Worm (Caenorhabditis elegans) whole organism, L4 larva: ENCODE data around the gene T26H10.2.

Experiments
- F26F4.8 ChIP-seq: fragments of 200-800 bp; sonication (Bioruptor generic); conservative IDR thresholded peaks from 2 replicates; pipeline ENCODE4 v1.3.6; 2022; ENCODE audit warnings: missing genetic modification characterization, missing compliant biosample characterization
- F44E2.7 ChIP-seq: fragments of 200-800 bp; sonication (Bioruptor generic); IDR thresholded peaks from 2 replicates; pipeline ENCODE4 v2.1.2; 2022; ENCODE audit warnings: missing genetic modification characterization, missing compliant biosample characterization
- Y105C5A.15 ChIP-seq: fragments of 200-800 bp; sonication (Bioruptor generic); IDR thresholded peaks from 2 replicates; pipeline ENCODE4 v1.3.6; 2022; ENCODE audit warnings: missing genetic modification characterization, missing compliant biosample characterization
- Y48G9A.11 ChIP-seq: fragments of 200-800 bp; sonication (Bioruptor generic); IDR thresholded peaks from 2 replicates; pipeline ENCODE4 v1.3.6; 2022; ENCODE audit warnings: missing genetic modification reagents, missing genetic modification characterization, missing compliant biosample characterization
- ZK337.2 ChIP-seq: fragments of 200-800 bp; sonication (Bioruptor generic); IDR thresholded peaks from 2 replicates; pipeline ENCODE4 v1.3.6; 2022; ENCODE audit warnings: missing genetic modification reagents, missing genetic modification characterization, missing compliant biosample characterization
- aha-1 ChIP-seq: fragments of 150-350 bp; peaks from one replicate; lab custom pipeline; 2014; ENCODE audit warnings: missing biosample characterization, missing genetic modification characterization
- ceh-62 ChIP-seq: sonication (generic microtip); optimal IDR thresholded peaks from 2 replicates; lab custom pipeline; 2017; ENCODE audit warnings: missing biosample characterization, missing genetic modification characterization
- ceh-82 ChIP-seq: sonication (generic microtip); optimal IDR thresholded peaks from 2 replicates; lab custom pipeline; 2017; ENCODE audit warnings: missing biosample characterization, missing genetic modification characterization
- ctbp-1 ChIP-seq: fragments of 200-800 bp; sonication (Bioruptor generic); IDR thresholded peaks from 2 replicates; pipeline ENCODE4 v1.3.6; 2022; ENCODE audit warnings: missing genetic modification reagents, missing genetic modification characterization, missing compliant biosample characterization
- daf-12 ChIP-seq: fragments of 150-350 bp; optimal IDR thresholded peaks from 2 replicates; lab custom pipeline; 2014; ENCODE audit warnings: missing biosample characterization, missing genetic modification reagents, missing genetic modification characterization
- daf-16 ChIP-seq, 3 experiments: sonication (generic microtip); optimal IDR thresholded peaks; 2 replicates each; lab custom pipeline; 2016 to 2017; ENCODE audit warnings: missing genetic modification characterization in 3 of 3, missing genetic modification reagents in 3 of 3, mild to moderate bottlenecking in 2 of 3, missing compliant biosample characterization in 2 of 3, missing biosample characterization in 1 of 3, moderate library complexity in 1 of 3
- dpl-1 ChIP-seq: fragments of 150-350 bp; optimal IDR thresholded peaks from 2 replicates; lab custom pipeline; 2014; ENCODE audit warnings: missing biosample characterization, missing genetic modification reagents, missing genetic modification characterization
- duxl-1 ChIP-seq: sonication (generic microtip); optimal IDR thresholded peaks from 2 replicates; lab custom pipeline; 2016; ENCODE audit warnings: mild to moderate bottlenecking, missing genetic modification characterization, moderate library complexity, missing compliant biosample characterization; ENCODE audit not compliant: poor library complexity
- dve-1 ChIP-seq: sonication (generic microtip); optimal IDR thresholded peaks from 2 replicates; lab custom pipeline; 2017; ENCODE audit warnings: antibody characterized with exemption, mild to moderate bottlenecking, missing genetic modification characterization, missing compliant biosample characterization; ENCODE audit not compliant: insufficient read depth
- fkh-10 ChIP-seq: fragments of 150-350 bp; optimal IDR thresholded peaks from 2 replicates; lab custom pipeline; 2014; ENCODE audit warnings: missing biosample characterization, missing genetic modification reagents, missing genetic modification characterization
- hlh-11 ChIP-seq: fragments of 200-800 bp; sonication (Bioruptor generic); optimal IDR thresholded peaks from 2 replicates; lab custom pipeline; 2018; ENCODE audit warnings: mild to moderate bottlenecking, missing genetic modification characterization, missing compliant biosample characterization
- jun-1 ChIP-seq: fragments of 150-350 bp; optimal IDR thresholded peaks from 2 replicates; lab custom pipeline; 2014; ENCODE audit warnings: missing biosample characterization, missing genetic modification reagents, missing genetic modification characterization
- lin-13 ChIP-seq: fragments of 150-350 bp; optimal IDR thresholded peaks from 2 replicates; lab custom pipeline; 2014; ENCODE audit warnings: missing biosample characterization, missing genetic modification reagents, missing genetic modification characterization
- lin-39 ChIP-seq: fragments of 150-350 bp; optimal IDR thresholded peaks from 2 replicates; lab custom pipeline; 2014; ENCODE audit warnings: missing biosample characterization, missing genetic modification reagents, missing genetic modification characterization
- lsy-2 ChIP-seq, 2 experiments: fragments of 150-350 bp in 1 of 2; sonication (generic microtip) in 1 of 2; optimal IDR thresholded peaks; 2 replicates each; lab custom pipeline; 2014 to 2017; ENCODE audit warnings: missing biosample characterization in 2 of 2, missing genetic modification characterization in 2 of 2
- madf-9 ChIP-seq: fragments of 200-800 bp; sonication (Bioruptor generic); conservative IDR thresholded peaks from 2 replicates; pipeline ENCODE4 v1.3.6; 2022; ENCODE audit warnings: missing genetic modification reagents, missing genetic modification characterization, missing compliant biosample characterization
- mes-2 ChIP-seq: sonication (generic microtip); optimal IDR thresholded peaks from 2 replicates; lab custom pipeline; 2016; ENCODE audit warnings: missing genotype, mild to moderate bottlenecking, missing genetic modification characterization, missing compliant biosample characterization; ENCODE audit not compliant: poor library complexity, severe bottlenecking
- mxl-3 ChIP-seq: fragments of 200-800 bp; sonication (Bioruptor generic); optimal IDR thresholded peaks from 2 replicates; lab custom pipeline; 2018; ENCODE audit warnings: mild to moderate bottlenecking, missing genetic modification characterization, missing compliant biosample characterization
- nhr-28 ChIP-seq: fragments of 150-350 bp; optimal IDR thresholded peaks from 2 replicates; lab custom pipeline; 2014; ENCODE audit warnings: missing biosample characterization, missing genetic modification characterization
- nhr-41 ChIP-seq: fragments of 200-800 bp; sonication (Bioruptor generic); IDR thresholded peaks from 2 replicates; pipeline ENCODE4 v1.3.6; 2022; ENCODE audit warnings: missing genetic modification reagents, missing genetic modification characterization, missing compliant biosample characterization
- nhr-42 ChIP-seq: fragments of 200-800 bp; sonication (Bioruptor generic); IDR thresholded peaks from 2 replicates; pipeline ENCODE4 v1.3.6; 2022; ENCODE audit warnings: missing genetic modification characterization, missing compliant biosample characterization
- nhr-48 ChIP-seq: sonication (generic microtip); optimal IDR thresholded peaks from 2 replicates; lab custom pipeline; 2016; ENCODE audit warnings: mild to moderate bottlenecking, missing genetic modification characterization, missing compliant biosample characterization
- php-3 ChIP-seq: fragments of 200-800 bp; sonication (Bioruptor generic); IDR thresholded peaks from 2 replicates; pipeline ENCODE4 v1.3.6; 2022; ENCODE audit warnings: missing genetic modification reagents, missing genetic modification characterization, missing compliant biosample characterization
- pqm-1 ChIP-seq: sonication (generic microtip); optimal IDR thresholded peaks from 2 replicates; lab custom pipeline; 2017; ENCODE audit warnings: missing biosample characterization, missing genetic modification characterization
- rbr-2 ChIP-seq: sonication (generic microtip); optimal IDR thresholded peaks from 2 replicates; lab custom pipeline; 2016; ENCODE audit warnings: missing genotype, missing genetic modification characterization, missing compliant biosample characterization
- snpc-1.2 ChIP-seq: fragments of 200-800 bp; sonication (Bioruptor generic); IDR thresholded peaks from 2 replicates; pipeline ENCODE4 v1.3.6; 2022; ENCODE audit warnings: missing genetic modification reagents, missing genetic modification characterization, missing compliant biosample characterization
- unc-62 ChIP-seq, 3 experiments: fragments of 150-350 bp in 1 of 3; sonication (generic microtip); optimal IDR thresholded peaks in 2 of 3; peaks in 1 of 3; 1 replicate in 1 of 3; 2 replicates in 2 of 3; lab custom pipeline; 2014 to 2017; ENCODE audit warnings: missing biosample characterization in 3 of 3, missing genetic modification characterization in 3 of 3, missing genetic modification reagents in 3 of 3, missing genotype in 1 of 3
- zag-1 ChIP-seq: fragments of 150-350 bp; optimal IDR thresholded peaks from 2 replicates; lab custom pipeline; 2014; ENCODE audit warnings: missing biosample characterization, missing genetic modification characterization
- zfp-3 ChIP-seq: fragments of 200-800 bp; sonication (Bioruptor generic); conservative IDR thresholded peaks from 2 replicates; pipeline ENCODE4 v1.3.6; 2022; ENCODE audit warnings: missing genetic modification reagents, missing genetic modification characterization, missing compliant biosample characterization

Gene T26H10.2

ce11 chrV:11407251-11407650, 17.2 kb downstream of the T26H10.2 start, which contains the start of gene K03B8.6:
TSS of gene K03B8.6 (plus strand) at chrV:11407584.
- TF ChIP-seq aha-1 (peak; percentile 70), madf-9 (GFP tag; lab: Robert Waterston, UW) (no peak), unc-62 (GFP tag; optimal IDR thresholded peaks at IDR 0.05 in 1 of 2; lab: Kevin White, UChicago) (peak in 1 of 2 experiments; percentile 64), unc-62 (tag; optimal IDR thresholded peaks at IDR 0.05; lab: Kevin White, UChicago) (no peak)

DNA sequence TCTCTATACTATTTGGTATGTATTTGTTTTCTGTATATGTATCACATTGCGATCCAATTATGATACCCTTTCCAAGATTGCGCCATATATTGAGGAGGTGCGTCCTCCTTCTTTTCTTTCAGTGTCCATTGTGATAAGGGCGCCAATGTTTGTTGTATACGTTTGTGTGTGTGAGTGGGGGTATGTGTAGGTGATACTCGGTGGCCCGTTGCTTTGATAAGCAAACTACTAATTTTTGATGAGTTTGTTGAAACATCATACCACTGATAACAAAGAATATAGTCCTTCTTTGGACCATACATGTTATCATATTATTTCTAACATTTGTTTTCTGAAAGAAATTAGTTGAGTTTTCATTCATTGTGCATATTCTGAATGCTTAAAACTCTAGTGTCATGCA, 20.8 kb downstream of the T26H10.2 start:
- TF ChIP-seq hlh-11 (tag; lab: Kevin White, UChicago) (peak; percentile 55), aha-1 (peak; percentile 44), nhr-28 (tag; lab: Kevin White, UChicago) (peak; percentile 32), php-3 (0 out of 2 replicates have a peak, but pooled peaks have one; percentile 38), pqm-1 (peak; percentile 64), dpl-1 (no peak), zag-1 (tag; lab: Kevin White, UChicago) (no peak), dve-1 (tag; lab: Kevin White, UChicago) (peak; percentile 53), daf-16 (GFP tag; optimal IDR thresholded peaks at IDR 0.05; lab: Kevin White, UChicago) (no peak), daf-16 (tag; optimal IDR thresholded peaks at IDR 0.05; lab: Kevin White, UChicago) (peak; percentile 76)

DNA sequence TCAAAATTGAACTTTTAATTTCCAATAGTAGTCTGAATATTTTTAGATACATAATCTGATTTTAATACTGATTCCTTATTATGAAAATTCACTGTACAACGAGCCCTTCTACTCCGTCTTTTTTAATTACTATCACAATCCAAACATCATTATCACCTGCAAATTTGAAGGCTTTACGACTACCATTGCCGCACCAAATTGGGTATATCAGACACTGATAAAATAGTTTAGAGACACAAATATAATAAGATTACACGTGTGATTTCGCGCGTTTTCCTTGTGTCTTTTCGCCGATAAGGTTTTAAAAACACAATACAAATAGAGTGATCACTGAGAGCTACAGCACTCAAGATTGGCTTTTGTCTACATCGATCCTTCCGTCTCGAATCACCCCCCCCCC, 21.4 kb downstream of the T26H10.2 start:
- no peak for TF ChIP-seq lin-13
- TF ChIP-seq F26F4.8 (GFP tag; lab: Robert Waterston, UW) = no peak
- TF ChIP-seq rbr-2 (tag; lab: Kevin White, UChicago) = no peak
- no peak for TF ChIP-seq daf-12
- no peak for TF ChIP-seq snpc-1.2 (GFP tag; lab: Robert Waterston, UW)
- TF ChIP-seq nhr-41 (GFP tag; lab: Robert Waterston, UW) = no peak
- no peak for TF ChIP-seq mes-2 (tag; lab: Kevin White, UChicago)
- TF ChIP-seq zfp-3 = no peak
- peak; percentile 21 for TF ChIP-seq mxl-3
- TF ChIP-seq duxl-1 (tag; lab: Kevin White, UChicago) = no peak
- TF ChIP-seq daf-16 (GFP tag; optimal IDR thresholded peaks at IDR 0.05; lab: Kevin White, UChicago) = no peak
- peak; percentile 50 for TF ChIP-seq daf-16 (tag; optimal IDR thresholded peaks at IDR 0.05; lab: Kevin White, UChicago)
- no peak for TF ChIP-seq nhr-42 (GFP tag; lab: Robert Waterston, UW)
- no peak for TF ChIP-seq F44E2.7 (GFP tag; lab: Robert Waterston, UW)
- peak; percentile 34 for TF ChIP-seq pqm-1
- no peak for TF ChIP-seq jun-1 (tag; lab: Kevin White, UChicago)

- TF ChIP-seq ctbp-1 (GFP tag; lab: Robert Waterston, UW) (no peak), ceh-62 (tag; lab: Kevin White, UChicago) (no peak), nhr-48 (no peak), aha-1 (peak; percentile 66)
- TF ChIP-seq, all 104 proteins: peak for 1
Measured at ce11 chrV:11402610-11403009, 21.9 kb downstream of the T26H10.2 start, which contains the start of gene nas-19. TSS of gene nas-19 (minus strand) at chrV:11402710.

DNA sequence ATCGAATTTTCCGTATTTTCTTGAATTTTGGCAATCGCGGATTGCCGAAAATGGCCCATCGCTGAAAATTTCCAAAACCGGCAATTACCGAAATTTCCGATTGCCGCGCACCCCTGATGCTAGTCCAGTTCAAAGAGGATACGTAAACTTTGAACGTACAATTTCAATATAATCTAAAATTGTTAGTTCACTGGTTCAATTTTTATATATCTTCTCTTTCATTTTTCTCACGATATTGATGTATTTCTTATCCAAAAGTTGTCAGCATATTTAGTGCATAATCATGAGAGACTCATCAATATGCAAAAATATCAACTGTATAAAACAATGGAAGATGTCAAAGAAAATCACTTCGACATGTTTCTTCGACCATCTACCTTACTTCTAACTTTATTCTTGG, 25.8 kb downstream of the T26H10.2 start, which contains the start of gene nas-17:
TSS of gene nas-17 (plus strand) at position 301 of the 400 bp plus-strand sequence.
- TF ChIP-seq ZK337.2 = no peak
- no peak for TF ChIP-seq lin-39 (tag; lab: Kevin White, UChicago)
- TF ChIP-seq Y105C5A.15 (GFP tag; lab: Robert Waterston, UW) = no peak
- TF ChIP-seq jun-1 (tag; lab: Kevin White, UChicago) = no peak
- no peak for TF ChIP-seq lsy-2 (tag; optimal IDR thresholded peaks at IDR 0.05; lab: Kevin White, UChicago)
- TF ChIP-seq ceh-82 = no peak
- TF ChIP-seq F26F4.8 (GFP tag; lab: Robert Waterston, UW) = no peak
- no peak for TF ChIP-seq fkh-10 (GFP tag; lab: Kevin White, UChicago)
- TF ChIP-seq Y48G9A.11 (GFP tag; lab: Robert Waterston, UW) = no peak
